Worm (Caenorhabditis elegans) whole organism, L1 larva: Measurements from ENCODE around the gene pept-2.

Experiments
- C16A3.4 ChIP-seq: fragments of 150-350 bp; optimal IDR thresholded peaks from 2 replicates; lab custom pipeline; 2014; ENCODE audit warnings: missing biosample characterization, missing genetic modification characterization
- Y116A8C.19 ChIP-seq: sonication (generic microtip); optimal IDR thresholded peaks from 2 replicates; lab custom pipeline; 2016; ENCODE audit warnings: missing compliant biosample characterization, missing genetic modification characterization, borderline replicate concordance
- aha-1 ChIP-seq: fragments of 150-350 bp; optimal IDR thresholded peaks from 2 replicates; lab custom pipeline; 2014; ENCODE audit warnings: missing biosample characterization, missing genetic modification characterization
- blmp-1 ChIP-seq: fragments of 150-350 bp; optimal IDR thresholded peaks from 2 replicates; lab custom pipeline; 2014; ENCODE audit warnings: missing biosample characterization, missing genetic modification characterization
- ceh-90 ChIP-seq: sonication (generic microtip); optimal IDR thresholded peaks from 2 replicates; lab custom pipeline; 2016; ENCODE audit warnings: missing genetic modification characterization, missing compliant biosample characterization
- ces-1 ChIP-seq: fragments of 150-350 bp; optimal IDR thresholded peaks from 2 replicates; lab custom pipeline; 2014; ENCODE audit warnings: missing biosample characterization, missing genetic modification reagents, missing genetic modification characterization
- dpl-1 ChIP-seq, 3 experiments: fragments of 150-350 bp in 2 of 3; sonication (generic microtip) in 1 of 3; optimal IDR thresholded peaks; 2 replicates each; lab custom pipeline; 2014 to 2017; ENCODE audit warnings: missing biosample characterization in 3 of 3, missing genetic modification characterization in 3 of 3, missing genetic modification reagents in 3 of 3
- efl-1 ChIP-seq, 4 experiments: fragments of 150-350 bp; optimal IDR thresholded peaks in 3 of 4; peaks in 1 of 4; 1 replicate in 1 of 4; 2 replicates in 3 of 4; lab custom pipeline; 2014; ENCODE audit warnings: missing biosample characterization in 2 of 4, missing genetic modification characterization in 2 of 4, missing genetic modification reagents in 2 of 4
- egl-13 ChIP-seq: sonication (generic microtip); optimal IDR thresholded peaks from 2 replicates; lab custom pipeline; 2016; ENCODE audit warnings: missing genotype, missing genetic modification reagents, missing genetic modification characterization, missing compliant biosample characterization
- elt-3 ChIP-seq, 6 experiments: fragments of 150-350 bp in 1 of 6; sonication (generic microtip); optimal IDR thresholded peaks; 2 replicates each; lab custom pipeline; 2017 to 2018; ENCODE audit warnings: missing biosample characterization in 6 of 6, missing genetic modification characterization in 6 of 6, inconsistent platforms in 1 of 6
- ets-5 ChIP-seq: fragments of 200-800 bp; sonication (Bioruptor generic); IDR thresholded peaks from 2 replicates; pipeline ENCODE4 v1.3.6; 2022; ENCODE audit warnings: missing genetic modification characterization, missing compliant biosample characterization
- fkh-4 ChIP-seq: sonication (generic microtip); optimal IDR thresholded peaks from 2 replicates; lab custom pipeline; 2016; ENCODE audit warnings: missing compliant biosample characterization, missing genetic modification characterization, borderline replicate concordance
- grh-1 ChIP-seq: fragments of 200-800 bp; sonication (Bioruptor generic); IDR thresholded peaks from 2 replicates; pipeline ENCODE4 v1.3.6; 2022; ENCODE audit warnings: missing genetic modification reagents, missing genetic modification characterization, missing compliant biosample characterization
- hlh-17 ChIP-seq: fragments of 200-800 bp; sonication (Bioruptor generic); optimal IDR thresholded peaks from 2 replicates; lab custom pipeline; 2018; ENCODE audit warnings: missing genetic modification characterization, mild to moderate bottlenecking, missing compliant biosample characterization, moderate library complexity, borderline replicate concordance
- hlh-4 ChIP-seq: sonication (generic microtip); optimal IDR thresholded peaks from 2 replicates; lab custom pipeline; 2016; ENCODE audit warnings: mild to moderate bottlenecking, missing genetic modification characterization, missing compliant biosample characterization
- lin-14 ChIP-seq: fragments of 200-800 bp; sonication (Bioruptor generic); optimal IDR thresholded peaks from 2 replicates; lab custom pipeline; 2018; ENCODE audit warnings: mild to moderate bottlenecking, missing genetic modification characterization, moderate library complexity, missing compliant biosample characterization
- lin-15B ChIP-seq: fragments of 150-350 bp; sonication (generic microtip); optimal IDR thresholded peaks from 3 replicates; lab custom pipeline; 2014; ENCODE audit warnings: missing biosample characterization, missing genetic modification characterization
- lin-35 ChIP-seq, 2 experiments: fragments of 150-350 bp; optimal IDR thresholded peaks; 2 replicates each; lab custom pipeline; 2014; ENCODE audit warnings: missing biosample characterization in 2 of 2, missing genetic modification characterization in 2 of 2, missing genetic modification reagents in 2 of 2
- lir-3 ChIP-seq: sonication (generic microtip); optimal IDR thresholded peaks from 2 replicates; lab custom pipeline; 2016; ENCODE audit warnings: mild to moderate bottlenecking, missing genetic modification characterization, moderate library complexity, missing compliant biosample characterization; ENCODE audit not compliant: poor library complexity
- lsy-2 ChIP-seq, 2 experiments: fragments of 150-350 bp; optimal IDR thresholded peaks; 2 replicates each; lab custom pipeline; 2014; ENCODE audit warnings: missing biosample characterization in 2 of 2, missing genetic modification characterization in 2 of 2
- mdl-1 ChIP-seq, 2 experiments: fragments of 150-350 bp; optimal IDR thresholded peaks; 2 replicates each; lab custom pipeline; 2014 to 2017; ENCODE audit warnings: missing biosample characterization in 2 of 2, missing genetic modification characterization in 2 of 2, inconsistent platforms in 1 of 2
- mep-1 ChIP-seq: fragments of 150-350 bp; optimal IDR thresholded peaks from 2 replicates; lab custom pipeline; 2014; ENCODE audit warnings: missing biosample characterization, missing genetic modification characterization
- nhr-19 ChIP-seq: fragments of 200-800 bp; sonication (Bioruptor generic); conservative IDR thresholded peaks from 2 replicates; pipeline ENCODE4 v1.3.6; 2022; ENCODE audit warnings: missing genetic modification characterization, missing compliant biosample characterization
- nhr-20 ChIP-seq: sonication (generic microtip); optimal IDR thresholded peaks from 2 replicates; lab custom pipeline; 2016; ENCODE audit warnings: mild to moderate bottlenecking, missing genetic modification characterization, missing compliant biosample characterization
- nhr-237 ChIP-seq: fragments of 150-350 bp; optimal IDR thresholded peaks from 2 replicates; lab custom pipeline; 2014; ENCODE audit warnings: missing biosample characterization, missing genetic modification characterization
- nhr-47 ChIP-seq: sonication (generic microtip); optimal IDR thresholded peaks from 2 replicates; lab custom pipeline; 2016; ENCODE audit warnings: mild to moderate bottlenecking, missing genetic modification characterization, moderate library complexity, missing compliant biosample characterization
- nhr-71 ChIP-seq: sonication (generic microtip); optimal IDR thresholded peaks from 2 replicates; lab custom pipeline; 2016; ENCODE audit warnings: mild to moderate bottlenecking, missing genetic modification characterization, moderate library complexity, missing compliant biosample characterization
- nhr-77 ChIP-seq: fragments of 150-350 bp; optimal IDR thresholded peaks from 2 replicates; lab custom pipeline; 2014; ENCODE audit warnings: missing biosample characterization, missing genetic modification characterization
- nhr-85 ChIP-seq: sonication (generic microtip); peaks from one replicate; lab custom pipeline; 2016; ENCODE audit warnings: missing genetic modification characterization, inconsistent platforms, missing compliant biosample characterization
- nhr-90 ChIP-seq: sonication (generic microtip); optimal IDR thresholded peaks from 2 replicates; lab custom pipeline; 2016; ENCODE audit warnings: mild to moderate bottlenecking, missing genetic modification characterization, missing compliant biosample characterization; ENCODE audit not compliant: poor library complexity
- pqm-1 ChIP-seq: sonication (generic microtip); optimal IDR thresholded peaks from 3 replicates; lab custom pipeline; 2017; ENCODE audit warnings: missing biosample characterization, missing genetic modification characterization
- rnt-1 ChIP-seq: sonication (generic microtip); optimal IDR thresholded peaks from 2 replicates; lab custom pipeline; 2016; ENCODE audit warnings: mild to moderate bottlenecking, missing genetic modification characterization, moderate library complexity, missing compliant biosample characterization
- skn-1 ChIP-seq: fragments of 150-350 bp; optimal IDR thresholded peaks from 2 replicates; lab custom pipeline; 2014; ENCODE audit warnings: missing biosample characterization, missing genetic modification characterization
- snu-23 ChIP-seq: sonication (generic microtip); optimal IDR thresholded peaks from 2 replicates; lab custom pipeline; 2016; ENCODE audit warnings: missing genetic modification characterization, missing compliant biosample characterization
- tbx-2 ChIP-seq: sonication (generic microtip); optimal IDR thresholded peaks from 2 replicates; lab custom pipeline; 2016; ENCODE audit warnings: missing genetic modification characterization, missing compliant biosample characterization
- unc-130 ChIP-seq: fragments of 150-350 bp; optimal IDR thresholded peaks from 2 replicates; lab custom pipeline; 2017; ENCODE audit warnings: missing biosample characterization, missing genetic modification characterization, inconsistent platforms
- unc-62 ChIP-seq: fragments of 150-350 bp; optimal IDR thresholded peaks from 2 replicates; lab custom pipeline; 2014; ENCODE audit warnings: missing biosample characterization, missing genetic modification reagents, missing genetic modification characterization
- unc-98 ChIP-seq: fragments of 200-800 bp; sonication (Bioruptor generic); IDR thresholded peaks from 2 replicates; pipeline ENCODE4 v1.3.6; 2022; ENCODE audit warnings: missing genetic modification characterization, missing compliant biosample characterization
- xbp-1 ChIP-seq: sonication (generic microtip); optimal IDR thresholded peaks from 2 replicates; lab custom pipeline; 2016; ENCODE audit warnings: missing genetic modification characterization, missing compliant biosample characterization
- zag-1 ChIP-seq: fragments of 150-350 bp; optimal IDR thresholded peaks from 2 replicates; lab custom pipeline; 2014; ENCODE audit warnings: missing biosample characterization, missing genetic modification characterization
- zip-4 ChIP-seq: fragments of 200-800 bp; sonication (Bioruptor generic); optimal IDR thresholded peaks from 2 replicates; lab custom pipeline; 2018; ENCODE audit warnings: mild to moderate bottlenecking, missing genetic modification characterization, moderate library complexity, missing compliant biosample characterization
- ztf-11 ChIP-seq, 2 experiments: sonication (generic microtip); optimal IDR thresholded peaks; 2 replicates each; lab custom pipeline; 2016 to 2017; ENCODE audit warnings: missing genetic modification characterization in 2 of 2, missing biosample characterization in 1 of 2, missing compliant biosample characterization in 1 of 2
- ztf-4 ChIP-seq: fragments of 150-350 bp; optimal IDR thresholded peaks from 2 replicates; lab custom pipeline; 2014; ENCODE audit warnings: missing biosample characterization, missing genetic modification characterization

The pept-2 gene

ce11 chrIV:10781346-10781745 is 9.1 kb upstream of the pept-2 start (continued):
- TF ChIP-seq unc-98 (no peak), snu-23 (GFP tag; lab: Kevin White, UChicago) (peak; percentile 18)

DNA sequence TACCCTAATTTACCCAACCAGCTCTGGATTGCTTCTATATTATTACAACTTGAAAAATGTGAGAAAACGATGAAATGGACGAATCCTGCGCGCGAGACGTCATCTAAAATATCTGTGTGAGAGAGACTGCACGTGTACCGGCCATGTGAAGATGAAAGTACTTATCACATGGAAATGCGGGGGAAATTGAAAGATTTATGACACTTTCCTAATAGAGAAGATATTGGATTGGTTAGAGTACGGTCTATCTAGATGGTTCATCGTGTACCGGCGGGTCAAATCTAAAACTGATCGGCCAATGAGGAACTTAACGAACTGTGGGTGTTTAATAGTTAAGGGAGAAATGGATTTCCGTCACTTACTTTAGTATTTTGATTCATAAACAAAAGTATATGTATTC is 8.4 kb upstream of the pept-2 start:
- TF ChIP-seq nhr-19 (GFP tag; lab: Robert Waterston, UW) (peak; percentile 65), ztf-11 (tag; optimal IDR thresholded peaks at IDR 0.05; lab: Kevin White, UChicago) (no peak), Y116A8C.19 (tag; lab: Kevin White, UChicago) (no peak), lin-35 (GFP tag; optimal IDR thresholded peaks at IDR 0.05; lab: Kevin White, UChicago) (peak in 1 of 2 experiments; percentile 62), tbx-2 (peak; percentile 62), hlh-17 (GFP tag; lab: Kevin White, UChicago) (no peak), efl-1 (optimal IDR thresholded peaks at IDR 0.05; lab: Kevin White, UChicago) (no peak), efl-1 (GFP tag; optimal IDR thresholded peaks at IDR 0.05 in 1 of 2; lab: Kevin White, UChicago) (peak in 1 of 2 experiments; percentile 89), nhr-77 (tag; lab: Kevin White, UChicago) (no peak), lin-14 (peak; percentile 66), egl-13 (tag; lab: Kevin White, UChicago) (no peak), nhr-237 (tag; lab: Kevin White, UChicago) (no peak), xbp-1 (tag; lab: Kevin White, UChicago) (no peak), ceh-90 (no peak), nhr-85 (tag; lab: Kevin White, UChicago) (peak; percentile 95), pqm-1 (no peak), aha-1 (tag; lab: Kevin White, UChicago) (no peak), elt-3 (tag; optimal IDR thresholded peaks at IDR 0.05; lab: Kevin White, UChicago) (peak in 3 of 6 experiments; percentile 69 to 95 (median 93)), ets-5 (GFP tag; lab: Robert Waterston, UW) (no peak), fkh-4 (tag; lab: Kevin White, UChicago) (no peak), lsy-2 (tag; optimal IDR thresholded peaks at IDR 0.05; lab: Kevin White, UChicago) (peak in 1 of 2 experiments; percentile 61), nhr-20 (tag; lab: Kevin White, UChicago) (peak; percentile 88), blmp-1 (peak; percentile 97), unc-130 (peak; percentile 29), snu-23 (GFP tag; lab: Kevin White, UChicago) (peak; percentile 62), ztf-4 (tag; lab: Kevin White, UChicago) (no peak), C16A3.4 (tag; lab: Kevin White, UChicago) (peak; percentile 20), rnt-1 (tag; lab: Kevin White, UChicago) (no peak), nhr-47 (tag; lab: Kevin White, UChicago) (peak; percentile 22), mep-1 (tag; lab: Kevin White, UChicago) (no peak), nhr-90 (tag; lab: Kevin White, UChicago) (peak; percentile 75), dpl-1 (GFP tag; optimal IDR thresholded peaks at IDR 0.05; lab: Kevin White, UChicago) (no peak), mdl-1 (tag; optimal IDR thresholded peaks at IDR 0.05; lab: Kevin White, UChicago) (peak in 1 of 2 experiments; percentile 93), ces-1 (GFP tag; lab: Kevin White, UChicago) (no peak), skn-1 (tag; lab: Kevin White, UChicago) (no peak), zag-1 (no peak), zip-4 (GFP tag; lab: Kevin White, UChicago) (no peak), nhr-71 (peak; percentile 78), grh-1 (peak; percentile 38; the same call in 1 of the 2 replicates), unc-62 (GFP tag; lab: Kevin White, UChicago) (no peak), lin-15B (tag; lab: Kevin White, UChicago) (no peak), hlh-4 (tag; lab: Kevin White, UChicago) (no peak), lir-3 (no peak)
